Fruit fly (Drosophila melanogaster) whole organism, embryonic: ENCODE data around the gene CG8119.

ENCODE experiments used
- BEAF-32 ChIP-seq: fragments of 200-800 bp; sonication (Bioruptor generic); optimal IDR thresholded peaks from 3 replicates; lab custom pipeline; 2017; ENCODE audit warnings: missing biosample characterization, missing genetic modification characterization, mild to moderate bottlenecking, moderate library complexity, missing genetic modification reagents
- Bgb ChIP-seq: fragments of 200-800 bp; sonication (Bioruptor generic); IDR thresholded peaks from 2 replicates; pipeline ENCODE4 v1.3.6; 2022; ENCODE audit warnings: missing biosample characterization, missing genetic modification characterization; ENCODE audit not compliant: partially characterized antibody
- CG10267 ChIP-seq: fragments of 200-800 bp; sonication (Bioruptor generic); optimal IDR thresholded peaks from 2 replicates; lab custom pipeline; 2018; ENCODE audit warnings: missing biosample characterization, mild to moderate bottlenecking, missing genetic modification characterization, moderate library complexity
- CG12769 ChIP-seq: fragments of 200-800 bp; sonication (Bioruptor generic); optimal IDR thresholded peaks from 2 replicates; lab custom pipeline; 2019; ENCODE audit warnings: missing biosample characterization, mild to moderate bottlenecking, missing genetic modification characterization, moderate library complexity
- CG13123 ChIP-seq: fragments of 200-800 bp; sonication (Bioruptor generic); optimal IDR thresholded peaks from 2 replicates; lab custom pipeline; 2016; ENCODE audit warnings: missing biosample characterization, missing genetic modification characterization
- CG13894 ChIP-seq: fragments of 200-800 bp; sonication (Bioruptor generic); optimal IDR thresholded peaks from 3 replicates; lab custom pipeline; 2018; ENCODE audit warnings: missing biosample characterization, mild to moderate bottlenecking, missing genetic modification characterization, moderate library complexity
- CG14710 ChIP-seq: fragments of 200-800 bp; sonication (Bioruptor generic); optimal IDR thresholded peaks from 3 replicates; lab custom pipeline; 2019; ENCODE audit warnings: missing biosample characterization, mild to moderate bottlenecking, missing genetic modification characterization, moderate library complexity
- CG15514 ChIP-seq: fragments of 200-800 bp; sonication (Bioruptor generic); optimal IDR thresholded peaks from 3 replicates; lab custom pipeline; 2017; ENCODE audit warnings: missing biosample characterization, missing genetic modification characterization, mild to moderate bottlenecking, moderate library complexity, missing genetic modification reagents
- CG17186 ChIP-seq: fragments of 200-800 bp; sonication (Bioruptor generic); optimal IDR thresholded peaks from 3 replicates; lab custom pipeline; 2017; ENCODE audit warnings: missing biosample characterization, missing genetic modification reagents, missing genetic modification characterization
- CG17829 ChIP-seq: fragments of 200-800 bp; optimal IDR thresholded peaks from 2 replicates; lab custom pipeline; 2019; ENCODE audit warnings: missing biosample characterization, mild to moderate bottlenecking, missing genetic modification characterization, moderate library complexity
- CG18011 ChIP-seq: fragments of 200-800 bp; sonication (Bioruptor generic); optimal IDR thresholded peaks from 2 replicates; lab custom pipeline; 2017; ENCODE audit warnings: missing biosample characterization, missing genetic modification characterization, mild to moderate bottlenecking, moderate library complexity, missing genotype
- CG32772 ChIP-seq: fragments of 200-800 bp; sonication (Bioruptor generic); IDR thresholded peaks from 2 replicates; pipeline ENCODE4 v1.3.6; 2022; ENCODE audit warnings: missing biosample characterization, missing genetic modification characterization
- CG3281 ChIP-seq: fragments of 200-800 bp; sonication (Bioruptor generic); optimal IDR thresholded peaks from 3 replicates; lab custom pipeline; 2017; ENCODE audit warnings: missing biosample characterization, mild to moderate bottlenecking, missing genetic modification characterization
- CG3838 ChIP-seq: fragments of 200-800 bp; sonication (Bioruptor generic); optimal IDR thresholded peaks from 3 replicates; lab custom pipeline; 2016; ENCODE audit warnings: missing biosample characterization, missing genetic modification characterization
- CG3995 ChIP-seq: fragments of 200-800 bp; sonication (Bioruptor generic); optimal IDR thresholded peaks from 3 replicates; lab custom pipeline; 2016; ENCODE audit warnings: missing biosample characterization, missing genetic modification characterization
- CG7928 ChIP-seq: fragments of 200-800 bp; sonication (Bioruptor generic); optimal IDR thresholded peaks from 2 replicates; lab custom pipeline; 2017; ENCODE audit warnings: missing biosample characterization, mild to moderate bottlenecking, missing genetic modification characterization
- CG8388 ChIP-seq: fragments of 200-800 bp; sonication (Bioruptor generic); optimal IDR thresholded peaks from 2 replicates; lab custom pipeline; 2019; ENCODE audit warnings: missing biosample characterization, mild to moderate bottlenecking, missing genetic modification characterization, moderate library complexity
- CG8924 ChIP-seq: fragments of 200-800 bp; optimal IDR thresholded peaks from 3 replicates; lab custom pipeline; 2019; ENCODE audit warnings: missing biosample characterization, mild to moderate bottlenecking, missing genetic modification characterization, moderate library complexity
- MBD-R2 ChIP-seq: fragments of 200-800 bp; sonication (Bioruptor generic); IDR thresholded peaks from 2 replicates; pipeline ENCODE4 v1.3.6; 2022; ENCODE audit warnings: missing biosample characterization, missing genetic modification characterization
- MESR4 ChIP-seq: fragments of 200-800 bp; sonication (Bioruptor generic); optimal IDR thresholded peaks from 2 replicates; lab custom pipeline; 2018; ENCODE audit warnings: missing biosample characterization, mild to moderate bottlenecking, missing genetic modification characterization, moderate library complexity
- Med ChIP-seq: fragments of 200-800 bp; sonication (Bioruptor generic); peaks from one replicate; lab custom pipeline; 2016; ENCODE audit warnings: missing biosample characterization, missing genetic modification characterization, mild to moderate bottlenecking, inconsistent platforms, moderate library complexity
- NC2β ChIP-seq: fragments of 200-800 bp; sonication (Bioruptor generic); optimal IDR thresholded peaks from 2 replicates; lab custom pipeline; 2016; ENCODE audit warnings: missing biosample characterization, missing genetic modification characterization
- Opbp ChIP-seq: fragments of 200-800 bp; sonication (Bioruptor generic); IDR thresholded peaks from 3 replicates; pipeline ENCODE4 v1.3.6; 2022; ENCODE audit warnings: missing biosample characterization, missing genetic modification characterization; ENCODE audit not compliant: partially characterized antibody
- Scr ChIP-seq: fragments of 200-800 bp; sonication (Bioruptor generic); IDR thresholded peaks from 2 replicates; pipeline ENCODE4 v1.3.6; 2022; ENCODE audit warnings: missing biosample characterization, missing genetic modification characterization; ENCODE audit not compliant: partially characterized antibody
- Sry-δ ChIP-seq: fragments of 200-800 bp; sonication (Bioruptor generic); optimal IDR thresholded peaks from 2 replicates; lab custom pipeline; 2016; ENCODE audit warnings: missing biosample characterization, missing genetic modification characterization
- TFAM ChIP-seq: fragments of 200-800 bp; sonication (Bioruptor generic); optimal IDR thresholded peaks from 2 replicates; lab custom pipeline; 2017; ENCODE audit warnings: missing biosample characterization, missing genetic modification characterization, inconsistent platforms
- bsh ChIP-seq, 2 experiments: fragments of 200-800 bp; sonication (Bioruptor generic); optimal IDR thresholded peaks; 2 replicates each; lab custom pipeline; 2017 to 2018; ENCODE audit warnings: mild to moderate bottlenecking in 2 of 2, missing biosample characterization in 2 of 2, missing genetic modification characterization in 2 of 2, moderate library complexity in 1 of 2
- btn ChIP-seq: fragments of 200-800 bp; sonication (Bioruptor generic); optimal IDR thresholded peaks from 2 replicates; lab custom pipeline; 2016; ENCODE audit warnings: missing biosample characterization, missing genetic modification characterization
- crp ChIP-seq, 2 experiments: fragments of 200-800 bp; sonication (Bioruptor generic); optimal IDR thresholded peaks; 2 replicates in 1 of 2; 3 replicates in 1 of 2; lab custom pipeline; 2017; ENCODE audit warnings: missing biosample characterization in 2 of 2, missing genetic modification characterization in 2 of 2, mild to moderate bottlenecking in 1 of 2, moderate library complexity in 1 of 2
- gfzf ChIP-seq: fragments of 200-800 bp; sonication (Bioruptor generic); optimal IDR thresholded peaks from 2 replicates; lab custom pipeline; 2016; ENCODE audit warnings: missing biosample characterization, mild to moderate bottlenecking, missing genetic modification characterization, moderate library complexity
- h ChIP-seq: fragments of >200 bp; optimal IDR thresholded peaks from 2 replicates; lab custom pipeline; 2017
- klu ChIP-seq: fragments of 200-800 bp; sonication (Bioruptor generic); IDR thresholded peaks from 2 replicates; pipeline ENCODE4 v1.3.6; 2022; ENCODE audit warnings: missing biosample characterization, missing genetic modification characterization
- lola ChIP-seq, 3 experiments: fragments of >200 bp in 2 of 3; fragments of 200-800 bp in 1 of 3; sonication (Bioruptor generic) in 1 of 3; optimal IDR thresholded peaks; 2 replicates each; lab custom pipeline; 2017 to 2019; ENCODE audit warnings: missing biosample characterization in 3 of 3, missing genetic modification characterization in 3 of 3, mild to moderate bottlenecking in 1 of 3, moderate library complexity in 1 of 3
- nmo ChIP-seq: fragments of 200-800 bp; sonication (Bioruptor generic); optimal IDR thresholded peaks from 2 replicates; lab custom pipeline; 2018; ENCODE audit warnings: missing biosample characterization, mild to moderate bottlenecking, missing genetic modification characterization, moderate library complexity
- phol ChIP-seq: fragments of 200-800 bp; sonication (Bioruptor generic); optimal IDR thresholded peaks from 3 replicates; lab custom pipeline; 2018; ENCODE audit warnings: missing biosample characterization, mild to moderate bottlenecking, missing genetic modification characterization, moderate library complexity
- pzg ChIP-seq: fragments of 200-800 bp; sonication (Bioruptor generic); optimal IDR thresholded peaks from 3 replicates; lab custom pipeline; 2018; ENCODE audit warnings: missing biosample characterization, mild to moderate bottlenecking, missing genetic modification characterization, moderate library complexity
- sim ChIP-seq: fragments of 200-800 bp; sonication (Bioruptor generic); IDR thresholded peaks from 2 replicates; pipeline ENCODE4 v1.3.6; 2022; ENCODE audit warnings: missing biosample characterization, missing genetic modification characterization
- slbo ChIP-seq: fragments of 200-800 bp; sonication (Bioruptor generic); IDR thresholded peaks from 2 replicates; pipeline ENCODE4 v1.3.6; 2022; ENCODE audit warnings: missing biosample characterization, missing genetic modification characterization
- ssp ChIP-seq: fragments of 200-800 bp; sonication (Bioruptor generic); IDR thresholded peaks from 2 replicates; pipeline ENCODE4 v1.3.6; 2022; ENCODE audit warnings: missing biosample characterization, missing genetic modification characterization
- tx ChIP-seq: fragments of 200-800 bp; sonication (Bioruptor generic); optimal IDR thresholded peaks from 2 replicates; lab custom pipeline; 2016; ENCODE audit warnings: missing biosample characterization, missing genetic modification characterization

The CG8119 gene

DNA sequence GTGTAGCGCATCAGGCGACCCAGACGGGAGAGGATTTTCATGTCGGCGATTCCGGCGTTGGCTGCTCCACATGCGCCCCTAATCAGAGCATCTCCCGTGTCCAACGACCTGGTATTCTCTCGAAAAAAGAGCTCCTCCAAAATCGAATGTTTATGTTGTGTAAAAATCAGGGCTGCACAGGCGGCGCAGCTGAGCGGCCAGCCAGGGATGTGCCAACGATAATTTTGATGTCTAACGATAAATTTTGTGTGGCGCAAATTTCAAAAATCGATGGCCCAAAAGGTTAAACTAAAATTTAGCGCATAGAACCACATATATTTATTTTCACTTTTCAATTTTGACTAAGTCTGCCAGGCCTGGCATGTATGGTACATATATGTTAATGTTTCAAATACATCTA, 38.7 kb downstream of the CG8119 start, which contains the start of gene CG9240 (continued):
- TF ChIP-seq crp (GFP tag; optimal IDR thresholded peaks at IDR 0.05; lab: Kevin White, UChicago) (peak in 1 of 2 experiments; percentile 87), NC2β (no peak), CG3838 (GFP tag; lab: Kevin White, UChicago) (no peak), bsh (GFP tag; optimal IDR thresholded peaks at IDR 0.05; lab: Kevin White, UChicago) (no peak), MBD-R2 (GFP tag; lab: Robert Waterston, UW) (peak; percentile 87), gfzf (GFP tag; lab: Kevin White, UChicago) (peak; percentile 19), TFAM (GFP tag; lab: Kevin White, UChicago) (no peak), CG18011 (GFP tag; lab: Kevin White, UChicago) (no peak), btn (GFP tag; lab: Kevin White, UChicago) (no peak), sim (no peak), CG15514 (GFP tag; lab: Kevin White, UChicago) (peak; percentile 69), lola (GFP tag; optimal IDR thresholded peaks at IDR 0.05; lab: Kevin White, UChicago) (no peak), CG17186 (GFP tag; lab: Kevin White, UChicago) (peak; percentile 42), MESR4 (GFP tag; lab: Kevin White, UChicago) (peak; percentile 56), h (lab: Kevin White, UChicago) (no peak), CG3281 (peak; percentile 25), nmo (GFP tag; lab: Kevin White, UChicago) (no peak), Med (GFP tag; lab: Kevin White, UChicago) (peak; percentile 66), CG17829 (tag; lab: Kevin White, UChicago) (peak; percentile 18), CG3995 (peak; percentile 28), CG14710 (tag; lab: Kevin White, UChicago) (peak; percentile 10), CG12769 (peak; percentile 5), tx (no peak), CG8388 (GFP tag; lab: Kevin White, UChicago) (no peak), Sry-δ (GFP tag; lab: Kevin White, UChicago) (peak; percentile 47), BEAF-32 (peak; percentile 41), CG32772 (GFP tag; lab: Robert Waterston, UW) (no peak), slbo (GFP tag; lab: Robert Waterston, UW) (0 out of 2 replicates have a peak, but pooled peaks have one; percentile 28), CG10267 (tag; lab: Kevin White, UChicago) (peak; percentile 4), Opbp (GFP tag; lab: Robert Waterston, UW) (0 out of 3 replicates have a peak, but pooled peaks have one; percentile 47), klu (GFP tag; lab: Robert Waterston, UW) (no peak), phol (tag; lab: Kevin White, UChicago) (peak; percentile 12), Scr (GFP tag; lab: Robert Waterston, UW) (peak; percentile 25; the same call in 1 of the 2 replicates), ssp (no peak), CG8924 (tag; lab: Kevin White, UChicago) (no peak), CG13123 (GFP tag; lab: Kevin White, UChicago) (no peak), CG7928 (GFP tag; lab: Kevin White, UChicago) (peak; percentile 98), CG13894 (tag; lab: Kevin White, UChicago) (peak; percentile 36), Bgb (GFP tag; lab: Robert Waterston, UW) (0 out of 2 replicates have a peak, but pooled peaks have one; percentile 16), pzg (GFP tag; lab: Kevin White, UChicago) (peak; percentile 69)
